Fruit fly (Drosophila melanogaster): ENCODE measurements around the gene CG2310.

DNA sequence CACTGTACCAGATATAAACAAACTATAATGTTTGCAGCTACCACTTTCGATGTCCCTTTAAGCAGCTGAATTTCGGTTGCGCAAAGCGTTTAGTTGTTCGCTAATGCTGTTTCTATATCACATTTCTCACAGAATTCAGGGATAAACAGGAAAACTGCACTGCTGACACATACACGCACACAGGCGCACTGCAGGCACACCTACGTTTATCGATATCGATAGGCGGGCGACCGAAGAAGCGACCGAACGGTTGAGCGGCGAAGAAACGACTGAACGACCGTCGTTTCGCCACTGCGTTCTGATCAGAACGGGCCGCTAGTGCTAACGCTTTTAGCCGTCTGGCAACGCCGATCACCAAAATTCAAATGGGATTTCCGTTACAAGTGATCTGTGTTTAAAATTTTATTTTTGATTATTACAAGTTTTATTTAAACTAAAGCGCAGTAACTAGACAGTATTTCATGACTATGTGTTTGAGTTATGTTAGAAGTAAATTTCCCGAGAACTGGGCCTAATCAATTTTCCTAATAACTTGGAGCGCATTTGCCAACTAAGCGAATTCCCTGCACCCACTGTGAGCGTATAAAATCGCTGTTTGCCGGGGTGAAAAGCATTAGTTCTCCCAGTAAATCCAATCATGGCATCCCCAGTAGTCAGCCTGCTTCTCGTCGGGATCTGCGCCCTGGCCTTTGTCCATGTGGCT lies at the start of gene CG2310, which contains the start of gene Diedel:
- TF ChIP-seq CG15011 (GFP tag; optimal IDR thresholded peaks at IDR 0.05) (no peak), vfl (GFP tag; optimal IDR thresholded peaks at IDR 0.05) (peak; percentile 10), h (optimal IDR thresholded peaks at IDR 0.05) (no peak), CG16779 (GFP tag; IDR thresholded peaks at IDR 0.05) (no peak), Sry-β (GFP tag; optimal IDR thresholded peaks at IDR 0.05) (peak; percentile 4), Bteb2 (GFP tag; optimal IDR thresholded peaks at IDR 0.05) (no peak), CG6854 (GFP tag; optimal IDR thresholded peaks at IDR 0.05) (no peak), HLH54F (GFP tag; optimal IDR thresholded peaks at IDR 0.05) (no peak), PHDP (tag; optimal IDR thresholded peaks at IDR 0.05) (no peak), gsb (GFP tag; IDR thresholded peaks at IDR 0.05) (no peak), CHES-1-like (GFP tag; optimal IDR thresholded peaks at IDR 0.05) (peak; percentile 26)
